Fruit fly (Drosophila melanogaster) whole organism, embryonic: ENCODE data around the gene CG9297.

Experiments used
- CG10543 ChIP-seq: fragments of 200-800 bp; sonication (Bioruptor generic); optimal IDR thresholded peaks from 3 replicates; lab custom pipeline; 2017; ENCODE audit warnings: missing biosample characterization, mild to moderate bottlenecking, missing genetic modification characterization, moderate library complexity
- CG11247 ChIP-seq: fragments of 200-800 bp; sonication (Bioruptor generic); IDR thresholded peaks from 2 replicates; pipeline ENCODE4 v1.3.6; 2022; ENCODE audit warnings: missing biosample characterization, missing genetic modification characterization
- CG12391 ChIP-seq: fragments of 200-800 bp; sonication (Bioruptor generic); optimal IDR thresholded peaks from 3 replicates; lab custom pipeline; 2018; ENCODE audit warnings: missing biosample characterization, mild to moderate bottlenecking, missing genetic modification characterization, moderate library complexity
- CG13894 ChIP-seq: fragments of 200-800 bp; sonication (Bioruptor generic); optimal IDR thresholded peaks from 3 replicates; lab custom pipeline; 2018; ENCODE audit warnings: missing biosample characterization, mild to moderate bottlenecking, missing genetic modification characterization, moderate library complexity
- CG14710 ChIP-seq: fragments of 200-800 bp; sonication (Bioruptor generic); optimal IDR thresholded peaks from 3 replicates; lab custom pipeline; 2019; ENCODE audit warnings: missing biosample characterization, mild to moderate bottlenecking, missing genetic modification characterization, moderate library complexity
- CG16779 ChIP-seq: fragments of 200-800 bp; sonication (Bioruptor generic); IDR thresholded peaks from 2 replicates; pipeline ENCODE4 v1.3.6; 2022; ENCODE audit warnings: missing biosample characterization, missing genetic modification characterization
- CG17612 ChIP-seq: fragments of 200-800 bp; sonication (Bioruptor generic); IDR thresholded peaks from 2 replicates; pipeline ENCODE4 v1.3.6; 2022; ENCODE audit warnings: missing biosample characterization, missing genetic modification characterization
- CG18599 ChIP-seq: fragments of 200-800 bp; sonication (Bioruptor generic); optimal IDR thresholded peaks from 3 replicates; lab custom pipeline; 2017; ENCODE audit warnings: missing biosample characterization, missing genetic modification characterization, mild to moderate bottlenecking, moderate library complexity, missing genetic modification reagents
- CG2129 ChIP-seq: fragments of 200-800 bp; sonication (Bioruptor generic); IDR thresholded peaks from 2 replicates; pipeline ENCODE4 v1.3.6; 2022; ENCODE audit warnings: missing biosample characterization, missing genetic modification characterization; ENCODE audit not compliant: partially characterized antibody
- CG2678 ChIP-seq: fragments of 200-800 bp; sonication (Bioruptor generic); optimal IDR thresholded peaks from 3 replicates; lab custom pipeline; 2019; ENCODE audit warnings: missing biosample characterization, mild to moderate bottlenecking, missing genetic modification characterization, moderate library complexity
- CG2889 ChIP-seq: fragments of 200-800 bp; sonication (Bioruptor generic); IDR thresholded peaks from 3 replicates; pipeline ENCODE4 v1.3.6; 2022; ENCODE audit warnings: missing biosample characterization, missing genetic modification characterization
- CG4328 ChIP-seq: fragments of 200-800 bp; sonication (Bioruptor generic); optimal IDR thresholded peaks from 3 replicates; lab custom pipeline; 2017; ENCODE audit warnings: missing biosample characterization, missing genetic modification reagents, missing genetic modification characterization
- CG5953 ChIP-seq: fragments of 200-800 bp; sonication (Bioruptor generic); IDR thresholded peaks from 2 replicates; pipeline ENCODE4 v1.3.6; 2022; ENCODE audit warnings: missing biosample characterization, missing genetic modification characterization
- CG6765 ChIP-seq: fragments of 200-800 bp; sonication (Bioruptor generic); optimal IDR thresholded peaks from 3 replicates; lab custom pipeline; 2017; ENCODE audit warnings: missing biosample characterization, mild to moderate bottlenecking, missing genetic modification characterization
- CG8281 ChIP-seq: fragments of 200-800 bp; sonication (Bioruptor generic); optimal IDR thresholded peaks from 2 replicates; lab custom pipeline; 2018; ENCODE audit warnings: missing biosample characterization, mild to moderate bottlenecking, missing genetic modification characterization, moderate library complexity
- CG8478 ChIP-seq: fragments of >200 bp; optimal IDR thresholded peaks from 2 replicates; lab custom pipeline; 2018
- CG9215 ChIP-seq: fragments of 200-800 bp; sonication (Bioruptor generic); IDR thresholded peaks from 2 replicates; pipeline ENCODE4 v1.3.6; 2022; ENCODE audit warnings: missing biosample characterization, missing genetic modification characterization
- CG9797 ChIP-seq: fragments of 200-800 bp; sonication (Bioruptor generic); optimal IDR thresholded peaks from 3 replicates; lab custom pipeline; 2018; ENCODE audit warnings: missing biosample characterization, mild to moderate bottlenecking, missing genetic modification characterization
- HLH3B ChIP-seq: fragments of 200-800 bp; sonication (Bioruptor generic); IDR thresholded peaks from 2 replicates; pipeline ENCODE4 v1.3.6; 2022; ENCODE audit warnings: missing biosample characterization, missing genetic modification characterization
- Jarid2 ChIP-seq: fragments of 200-800 bp; sonication (Bioruptor generic); optimal IDR thresholded peaks from 3 replicates; lab custom pipeline; 2017; ENCODE audit warnings: mild to moderate bottlenecking, missing biosample characterization, missing genetic modification reagents, missing genetic modification characterization
- Lpt ChIP-seq: fragments of >200 bp; optimal IDR thresholded peaks from 2 replicates; lab custom pipeline; 2018; ENCODE audit warnings: missing biosample characterization, missing genetic modification characterization
- Med ChIP-seq: fragments of 200-800 bp; sonication (Bioruptor generic); peaks from one replicate; lab custom pipeline; 2016; ENCODE audit warnings: missing biosample characterization, missing genetic modification characterization, mild to moderate bottlenecking, inconsistent platforms, moderate library complexity
- Rx ChIP-seq: fragments of 200-800 bp; sonication (Bioruptor generic); IDR thresholded peaks from 2 replicates; pipeline ENCODE4 v1.3.6; 2022; ENCODE audit warnings: missing biosample characterization, missing genetic modification characterization
- Sox100B ChIP-seq: fragments of 200-800 bp; sonication (Bioruptor generic); optimal IDR thresholded peaks from 3 replicates; lab custom pipeline; 2018; ENCODE audit warnings: missing biosample characterization, mild to moderate bottlenecking, missing genetic modification characterization
- Spps ChIP-seq: fragments of 200-800 bp; sonication (Bioruptor generic); optimal IDR thresholded peaks from 2 replicates; lab custom pipeline; 2018; ENCODE audit warnings: missing biosample characterization, mild to moderate bottlenecking, missing genetic modification characterization
- bigmax ChIP-seq: fragments of 200-800 bp; sonication (Bioruptor generic); optimal IDR thresholded peaks from 2 replicates; lab custom pipeline; 2018; ENCODE audit warnings: missing biosample characterization, mild to moderate bottlenecking, missing genetic modification characterization
- bsh ChIP-seq, 2 experiments: fragments of 200-800 bp; sonication (Bioruptor generic); optimal IDR thresholded peaks; 2 replicates each; lab custom pipeline; 2017 to 2018; ENCODE audit warnings: mild to moderate bottlenecking in 2 of 2, missing biosample characterization in 2 of 2, missing genetic modification characterization in 2 of 2, moderate library complexity in 1 of 2
- cg ChIP-seq: fragments of 200-800 bp; sonication (Bioruptor generic); optimal IDR thresholded peaks from 3 replicates; lab custom pipeline; 2019; ENCODE audit warnings: missing biosample characterization, mild to moderate bottlenecking, missing genetic modification characterization, moderate library complexity
- corto ChIP-seq: fragments of 200-800 bp; sonication (Bioruptor generic); optimal IDR thresholded peaks from 2 replicates; lab custom pipeline; 2016; ENCODE audit warnings: missing biosample characterization, mild to moderate bottlenecking, missing genetic modification characterization, moderate library complexity
- cwo ChIP-seq: fragments of 200-800 bp; sonication (Bioruptor generic); optimal IDR thresholded peaks from 3 replicates; lab custom pipeline; 2017; ENCODE audit warnings: missing biosample characterization, missing genetic modification characterization, mild to moderate bottlenecking, moderate library complexity, missing genetic modification reagents
- dmrt11E ChIP-seq: fragments of 200-800 bp; sonication (Bioruptor generic); optimal IDR thresholded peaks from 3 replicates; lab custom pipeline; 2018; ENCODE audit warnings: missing biosample characterization, mild to moderate bottlenecking, missing genetic modification characterization, moderate library complexity
- dmrt99B ChIP-seq: fragments of 200-800 bp; sonication (Bioruptor generic); optimal IDR thresholded peaks from 2 replicates; lab custom pipeline; 2018; ENCODE audit warnings: missing biosample characterization, mild to moderate bottlenecking, missing genetic modification characterization, moderate library complexity
- dpn ChIP-seq, 2 experiments: fragments of 200-800 bp; sonication (Bioruptor generic); optimal IDR thresholded peaks; 3 replicates each; lab custom pipeline; 2016; ENCODE audit warnings: missing biosample characterization in 2 of 2, missing genetic modification characterization in 2 of 2
- en ChIP-seq: fragments of 200-800 bp; sonication (Bioruptor generic); optimal IDR thresholded peaks from 2 replicates; lab custom pipeline; 2016; ENCODE audit warnings: missing biosample characterization, missing genetic modification characterization
- gem ChIP-seq: fragments of 200-800 bp; sonication (Bioruptor generic); optimal IDR thresholded peaks from 2 replicates; lab custom pipeline; 2019; ENCODE audit warnings: missing biosample characterization, mild to moderate bottlenecking, missing genetic modification characterization, moderate library complexity
- hkb ChIP-seq, 2 experiments: fragments of 200-800 bp in 1 of 2; fragments of >200 bp in 1 of 2; sonication (Bioruptor generic) in 1 of 2; IDR thresholded peaks in 1 of 2; optimal IDR thresholded peaks in 1 of 2; 2 replicates each; pipeline versions ENCODE4 v1.3.6 to Lab custom; 2017 to 2022; ENCODE audit warnings: missing biosample characterization in 1 of 2, missing genetic modification characterization in 1 of 2
- lmd ChIP-seq: fragments of 200-800 bp; sonication (Bioruptor generic); IDR thresholded peaks from 2 replicates; pipeline ENCODE4 v1.3.6; 2022; ENCODE audit warnings: missing biosample characterization, missing genetic modification characterization
- phol ChIP-seq: fragments of 200-800 bp; sonication (Bioruptor generic); optimal IDR thresholded peaks from 3 replicates; lab custom pipeline; 2018; ENCODE audit warnings: missing biosample characterization, mild to moderate bottlenecking, missing genetic modification characterization, moderate library complexity
- pnt ChIP-seq: fragments of 200-800 bp; sonication (Bioruptor generic); optimal IDR thresholded peaks from 3 replicates; lab custom pipeline; 2016; ENCODE audit warnings: missing biosample characterization, missing genetic modification characterization
- prd ChIP-seq, 3 experiments: fragments of >200 bp in 2 of 3; fragments of 200-800 bp in 1 of 3; sonication (Bioruptor generic) in 1 of 3; optimal IDR thresholded peaks in 2 of 3; IDR thresholded peaks in 1 of 3; 2 replicates in 2 of 3; 3 replicates in 1 of 3; pipeline versions ENCODE4 v1.3.6 to Lab custom; 2017 to 2022; ENCODE audit warnings: missing biosample characterization in 1 of 3, missing genetic modification characterization in 1 of 3
- pum ChIP-seq: fragments of 200-800 bp; sonication (Bioruptor generic); optimal IDR thresholded peaks from 2 replicates; lab custom pipeline; 2016; ENCODE audit warnings: missing biosample characterization, missing genetic modification characterization
- row ChIP-seq: fragments of 200-800 bp; sonication (Bioruptor generic); IDR thresholded peaks from 3 replicates; pipeline ENCODE4 v1.3.6; 2022; ENCODE audit warnings: missing biosample characterization, missing genetic modification characterization
- scrt ChIP-seq: fragments of 200-800 bp; sonication (Bioruptor generic); optimal IDR thresholded peaks from 2 replicates; lab custom pipeline; 2018; ENCODE audit warnings: missing biosample characterization, mild to moderate bottlenecking, missing genetic modification characterization, moderate library complexity
- seq ChIP-seq: fragments of 200-800 bp; sonication (Bioruptor generic); IDR thresholded peaks from 2 replicates; pipeline ENCODE4 v1.3.6; 2022; ENCODE audit warnings: missing biosample characterization, missing genetic modification characterization
- sima ChIP-seq: fragments of 200-800 bp; sonication (Bioruptor generic); optimal IDR thresholded peaks from 2 replicates; lab custom pipeline; 2016; ENCODE audit warnings: missing biosample characterization, missing genetic modification characterization
- vfl ChIP-seq: fragments of 200-800 bp; sonication (Bioruptor generic); optimal IDR thresholded peaks from 2 replicates; lab custom pipeline; 2016; ENCODE audit warnings: missing biosample characterization, missing genetic modification characterization
- z ChIP-seq: fragments of 200-800 bp; sonication (Bioruptor generic); IDR thresholded peaks from 3 replicates; pipeline ENCODE4 v1.3.6; 2022; ENCODE audit warnings: missing biosample characterization, missing genetic modification characterization

Gene CG9297

DNA sequence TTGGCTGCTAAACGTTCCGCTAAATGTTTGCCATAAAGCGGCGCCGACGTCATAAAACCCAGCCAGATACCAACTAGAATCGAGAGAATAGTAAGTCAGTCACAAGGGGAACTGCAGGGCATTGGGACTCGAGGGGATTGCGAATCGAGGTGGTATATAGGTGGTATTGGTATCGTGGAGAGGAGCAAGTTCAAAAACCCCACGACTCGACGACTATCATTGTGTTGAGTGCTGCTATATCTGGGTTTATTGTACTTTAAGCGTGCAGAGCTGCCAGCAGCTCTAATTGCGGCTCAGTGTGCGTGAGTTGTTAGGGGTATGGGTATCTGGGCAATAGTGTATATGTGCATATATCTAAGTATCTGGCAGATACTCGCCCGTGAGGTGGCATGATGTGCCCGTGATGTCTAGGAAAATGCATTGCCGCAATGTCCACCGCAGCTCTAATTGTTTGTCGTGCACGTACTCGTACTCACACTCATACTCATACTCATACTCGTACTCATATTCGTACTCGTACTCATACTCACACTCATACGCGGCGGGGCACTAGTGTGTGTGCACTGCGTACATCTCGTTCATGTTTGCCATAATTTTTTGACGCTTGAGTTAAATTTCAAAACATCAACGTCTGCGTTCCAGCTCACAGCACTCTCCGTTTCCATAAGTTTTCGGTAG is 34.9 kb downstream of the CG9297 start:
- TF ChIP-seq CG16779 (GFP tag; lab: Robert Waterston, UW) (no peak), Med (GFP tag; lab: Kevin White, UChicago) (peak; percentile 47), cg (GFP tag; lab: Kevin White, UChicago) (peak; percentile 61), seq (GFP tag; lab: Robert Waterston, UW) (0 out of 2 replicates have a peak, but pooled peaks have one; percentile 8), z (GFP tag; lab: Robert Waterston, UW) (peak; percentile 87), CG13894 (tag; lab: Kevin White, UChicago) (peak; percentile 53), Lpt (GFP tag; lab: Kevin White, UChicago) (no peak), CG9797 (GFP tag; lab: Kevin White, UChicago) (no peak)

DNA sequence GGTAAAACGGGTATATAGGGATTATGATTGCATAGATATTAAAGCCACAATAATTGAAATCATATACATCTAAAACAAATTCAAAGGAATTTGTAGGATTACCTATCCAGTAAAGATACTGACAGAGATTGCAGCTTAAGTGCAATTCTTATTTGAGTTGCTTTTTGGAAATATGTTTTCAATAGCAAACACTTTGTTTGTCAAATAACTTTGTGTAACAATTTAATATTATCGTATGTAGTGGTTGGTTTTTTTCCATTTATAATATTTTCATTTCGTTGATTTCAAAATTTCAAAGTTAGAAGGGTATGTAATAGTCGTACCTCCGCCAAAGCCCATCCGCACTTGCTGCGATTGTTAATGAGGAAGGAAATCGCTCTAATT is 35.4 kb downstream of the CG9297 start:
- TF ChIP-seq corto (GFP tag; lab: Kevin White, UChicago) (no peak), scrt (GFP tag; lab: Kevin White, UChicago) (no peak), bigmax (GFP tag; lab: Kevin White, UChicago) (no peak), sima (GFP tag; lab: Kevin White, UChicago) (no peak), cwo (no peak), bsh (GFP tag; optimal IDR thresholded peaks at IDR 0.05; lab: Kevin White, UChicago) (peak in 1 of 2 experiments; percentile 1), dmrt11E (tag; lab: Kevin White, UChicago) (no peak), CG10543 (GFP tag; lab: Kevin White, UChicago) (no peak), CG8281 (tag; lab: Kevin White, UChicago) (no peak), CG6765 (GFP tag; lab: Kevin White, UChicago) (no peak), CG8478 (lab: Kevin White, UChicago) (no peak), CG14710 (tag; lab: Kevin White, UChicago) (no peak), pnt (GFP tag; lab: Kevin White, UChicago) (no peak), Rx (GFP tag; lab: Robert Waterston, UW) (no peak), CG2129 (GFP tag; lab: Robert Waterston, UW) (no peak), phol (tag; lab: Kevin White, UChicago) (peak; percentile 7), dmrt99B (peak; percentile 29), Sox100B (peak; percentile 16), HLH3B (GFP tag; lab: Robert Waterston, UW) (no peak), hkb (optimal IDR thresholded peaks at IDR 0.05; lab: Kevin White, UChicago) (no peak), hkb (GFP tag; IDR thresholded peaks at IDR 0.05; lab: Robert Waterston, UW) (no peak), pum (GFP tag; lab: Kevin White, UChicago) (no peak), Jarid2 (GFP tag; lab: Kevin White, UChicago) (no peak), CG4328 (GFP tag; lab: Kevin White, UChicago) (no peak), CG5953 (GFP tag; lab: Robert Waterston, UW) (no peak), gem (tag; lab: Kevin White, UChicago) (peak; percentile 34), row (GFP tag; lab: Robert Waterston, UW) (0 out of 3 replicates have a peak, but pooled peaks have one; percentile 17), lmd (GFP tag; lab: Robert Waterston, UW) (no peak), CG17612 (no peak), prd (optimal IDR thresholded peaks at IDR 0.05; lab: Kevin White, UChicago) (no peak), prd (GFP tag; IDR thresholded peaks at IDR 0.05; lab: Robert Waterston, UW) (0 out of 3 replicates have a peak, but pooled peaks have one; percentile 19), CG2889 (no peak), CG11247 (GFP tag; lab: Robert Waterston, UW) (no peak), vfl (GFP tag; lab: Kevin White, UChicago) (no peak), CG2678 (peak; percentile 18), CG12391 (tag; lab: Kevin White, UChicago) (no peak), CG18599 (no peak), Spps (tag; lab: Kevin White, UChicago) (no peak), en (GFP tag; lab: Kevin White, UChicago) (no peak), CG9215 (GFP tag; lab: Robert Waterston, UW) (no peak), dpn (GFP tag; optimal IDR thresholded peaks at IDR 0.05; lab: Kevin White, UChicago) (no peak)
